Fruit fly (Drosophila melanogaster) whole organism, embryonic: ENCODE data around the gene Uba2.

ENCODE experiments used
- Abd-B ChIP-seq: fragments of 200-800 bp; sonication (Bioruptor generic); optimal IDR thresholded peaks from 2 replicates; lab custom pipeline; 2018; ENCODE audit warnings: missing biosample characterization, mild to moderate bottlenecking, missing genetic modification characterization, moderate library complexity
- Adf1 ChIP-seq: fragments of 200-800 bp; sonication (Bioruptor generic); IDR thresholded peaks from 2 replicates; pipeline ENCODE4 v1.3.6; 2022; ENCODE audit warnings: missing biosample characterization, missing genetic modification characterization
- Atf-2 ChIP-seq: fragments of 200-800 bp; sonication (Bioruptor generic); optimal IDR thresholded peaks from 2 replicates; lab custom pipeline; 2016; ENCODE audit warnings: missing biosample characterization, missing genetic modification characterization
- CG10431 ChIP-seq: fragments of 200-800 bp; sonication (Bioruptor generic); optimal IDR thresholded peaks from 3 replicates; lab custom pipeline; 2018; ENCODE audit warnings: missing biosample characterization, mild to moderate bottlenecking, missing genetic modification characterization
- CG10543 ChIP-seq: fragments of 200-800 bp; sonication (Bioruptor generic); optimal IDR thresholded peaks from 3 replicates; lab custom pipeline; 2017; ENCODE audit warnings: missing biosample characterization, mild to moderate bottlenecking, missing genetic modification characterization, moderate library complexity
- CG12219 ChIP-seq: fragments of 200-800 bp; sonication (Bioruptor generic); optimal IDR thresholded peaks from 3 replicates; lab custom pipeline; 2018; ENCODE audit warnings: missing biosample characterization, mild to moderate bottlenecking, missing genetic modification characterization
- CG14014 ChIP-seq: fragments of 200-800 bp; sonication (Bioruptor generic); IDR thresholded peaks from 2 replicates; pipeline ENCODE4 v1.3.6; 2022; ENCODE audit warnings: missing biosample characterization, missing genetic modification characterization
- CG14050 ChIP-seq: fragments of 200-800 bp; sonication (Bioruptor generic); IDR thresholded peaks from 3 replicates; pipeline ENCODE4 v1.3.6; 2022; ENCODE audit warnings: missing biosample characterization, missing genetic modification characterization
- CG15479 ChIP-seq: fragments of 200-800 bp; sonication (Bioruptor generic); optimal IDR thresholded peaks from 3 replicates; lab custom pipeline; 2019; ENCODE audit warnings: missing biosample characterization, mild to moderate bottlenecking, missing genetic modification characterization, moderate library complexity
- CG15514 ChIP-seq: fragments of 200-800 bp; sonication (Bioruptor generic); optimal IDR thresholded peaks from 3 replicates; lab custom pipeline; 2017; ENCODE audit warnings: missing biosample characterization, missing genetic modification characterization, mild to moderate bottlenecking, moderate library complexity, missing genetic modification reagents
- CG17612 ChIP-seq: fragments of 200-800 bp; sonication (Bioruptor generic); IDR thresholded peaks from 2 replicates; pipeline ENCODE4 v1.3.6; 2022; ENCODE audit warnings: missing biosample characterization, missing genetic modification characterization
- CG18599 ChIP-seq: fragments of 200-800 bp; sonication (Bioruptor generic); optimal IDR thresholded peaks from 3 replicates; lab custom pipeline; 2017; ENCODE audit warnings: missing biosample characterization, missing genetic modification characterization, mild to moderate bottlenecking, moderate library complexity, missing genetic modification reagents
- CG2678 ChIP-seq: fragments of 200-800 bp; sonication (Bioruptor generic); optimal IDR thresholded peaks from 3 replicates; lab custom pipeline; 2019; ENCODE audit warnings: missing biosample characterization, mild to moderate bottlenecking, missing genetic modification characterization, moderate library complexity
- CG30020 ChIP-seq: fragments of 200-800 bp; optimal IDR thresholded peaks from 2 replicates; lab custom pipeline; 2019; ENCODE audit warnings: missing biosample characterization, mild to moderate bottlenecking, missing genetic modification characterization, moderate library complexity
- CG30403 ChIP-seq: fragments of 200-800 bp; sonication (Bioruptor generic); optimal IDR thresholded peaks from 3 replicates; lab custom pipeline; 2016; ENCODE audit warnings: missing biosample characterization, missing genetic modification characterization
- CG3065 ChIP-seq: fragments of 200-800 bp; sonication (Bioruptor generic); optimal IDR thresholded peaks from 2 replicates; lab custom pipeline; 2016; ENCODE audit warnings: missing biosample characterization, missing genetic modification characterization
- CG31365 ChIP-seq: fragments of 200-800 bp; sonication (Bioruptor generic); optimal IDR thresholded peaks from 2 replicates; lab custom pipeline; 2018; ENCODE audit warnings: missing biosample characterization, mild to moderate bottlenecking, missing genetic modification characterization
- CG32767 ChIP-seq: fragments of 200-800 bp; sonication (Bioruptor generic); IDR thresholded peaks from 2 replicates; pipeline ENCODE4 v1.3.6; 2022; ENCODE audit warnings: missing biosample characterization, missing genetic modification characterization
- CG3847 ChIP-seq: fragments of 200-800 bp; sonication (Bioruptor generic); IDR thresholded peaks from 2 replicates; pipeline ENCODE4 v1.3.6; 2022; ENCODE audit warnings: missing biosample characterization, missing genetic modification characterization
- CG3995 ChIP-seq: fragments of 200-800 bp; sonication (Bioruptor generic); optimal IDR thresholded peaks from 3 replicates; lab custom pipeline; 2016; ENCODE audit warnings: missing biosample characterization, missing genetic modification characterization
- CG4282 ChIP-seq: fragments of 200-800 bp; sonication (Bioruptor generic); optimal IDR thresholded peaks from 2 replicates; lab custom pipeline; 2016; ENCODE audit warnings: missing biosample characterization, missing genetic modification characterization
- CG4707 ChIP-seq: fragments of 200-800 bp; sonication (Bioruptor generic); optimal IDR thresholded peaks from 2 replicates; lab custom pipeline; 2018; ENCODE audit warnings: missing biosample characterization, mild to moderate bottlenecking, missing genetic modification characterization, moderate library complexity
- CG8765 ChIP-seq: fragments of 200-800 bp; sonication (Bioruptor generic); IDR thresholded peaks from 2 replicates; pipeline ENCODE4 v1.3.6; 2022; ENCODE audit warnings: missing biosample characterization, missing genetic modification characterization
- CG9609 ChIP-seq: fragments of 200-800 bp; sonication (Bioruptor generic); optimal IDR thresholded peaks from 3 replicates; lab custom pipeline; 2016; ENCODE audit warnings: missing biosample characterization, missing genetic modification characterization
- D19A ChIP-seq: fragments of 200-800 bp; optimal IDR thresholded peaks from 3 replicates; lab custom pipeline; 2019; ENCODE audit warnings: missing biosample characterization, mild to moderate bottlenecking, missing genetic modification characterization, moderate library complexity
- Dad ChIP-seq: fragments of 200-800 bp; sonication (Bioruptor generic); optimal IDR thresholded peaks from 3 replicates; lab custom pipeline; 2016; ENCODE audit warnings: missing biosample characterization, missing genetic modification characterization
- Ets65A ChIP-seq: fragments of 200-800 bp; sonication (Bioruptor generic); peaks from one replicate; lab custom pipeline; 2016; ENCODE audit warnings: missing biosample characterization, missing genetic modification characterization
- Hmr ChIP-seq: fragments of 200-800 bp; sonication (Bioruptor generic); optimal IDR thresholded peaks from 3 replicates; lab custom pipeline; 2017; ENCODE audit warnings: mild to moderate bottlenecking, missing biosample characterization, missing genetic modification reagents, missing genetic modification characterization
- MBD-R2 ChIP-seq: fragments of 200-800 bp; sonication (Bioruptor generic); IDR thresholded peaks from 2 replicates; pipeline ENCODE4 v1.3.6; 2022; ENCODE audit warnings: missing biosample characterization, missing genetic modification characterization
- Mes4 ChIP-seq: fragments of 200-800 bp; sonication (Bioruptor generic); optimal IDR thresholded peaks from 2 replicates; lab custom pipeline; 2016; ENCODE audit warnings: missing biosample characterization, missing genetic modification characterization
- NC2α ChIP-seq: fragments of 200-800 bp; sonication (Bioruptor generic); optimal IDR thresholded peaks from 2 replicates; lab custom pipeline; 2016; ENCODE audit warnings: missing biosample characterization, missing genetic modification characterization
- NFAT ChIP-seq: fragments of 200-800 bp; sonication (Bioruptor generic); IDR thresholded peaks from 2 replicates; pipeline ENCODE4 v1.3.6; 2022; ENCODE audit warnings: missing biosample characterization, missing genetic modification characterization
- Opbp ChIP-seq: fragments of 200-800 bp; sonication (Bioruptor generic); IDR thresholded peaks from 3 replicates; pipeline ENCODE4 v1.3.6; 2022; ENCODE audit warnings: missing biosample characterization, missing genetic modification characterization; ENCODE audit not compliant: partially characterized antibody
- Sry-β ChIP-seq: fragments of 200-800 bp; sonication (Bioruptor generic); optimal IDR thresholded peaks from 2 replicates; lab custom pipeline; 2018; ENCODE audit warnings: missing biosample characterization, mild to moderate bottlenecking, missing genetic modification characterization, moderate library complexity
- Tbp ChIP-seq: fragments of >200 bp; optimal IDR thresholded peaks from 2 replicates; lab custom pipeline; 2018; ENCODE audit warnings: missing biosample characterization, missing genetic modification characterization
- Xbp1 ChIP-seq: fragments of 200-800 bp; sonication (Bioruptor generic); optimal IDR thresholded peaks from 3 replicates; lab custom pipeline; 2016; ENCODE audit warnings: missing biosample characterization, mild to moderate bottlenecking, missing genetic modification characterization
- ac ChIP-seq: fragments of 200-800 bp; sonication (Bioruptor generic); optimal IDR thresholded peaks from 3 replicates; lab custom pipeline; 2017; ENCODE audit warnings: missing biosample characterization, mild to moderate bottlenecking, missing genetic modification characterization
- ato ChIP-seq: fragments of 200-800 bp; sonication (Bioruptor generic); IDR thresholded peaks from 2 replicates; pipeline ENCODE4 v1.3.6; 2022; ENCODE audit warnings: missing biosample characterization, missing genetic modification characterization; ENCODE audit not compliant: partially characterized antibody
- chn ChIP-seq: fragments of 200-800 bp; sonication (Bioruptor generic); optimal IDR thresholded peaks from 2 replicates; lab custom pipeline; 2016; ENCODE audit warnings: missing biosample characterization, missing genetic modification characterization
- dm ChIP-seq: fragments of 200-800 bp; sonication (Bioruptor generic); optimal IDR thresholded peaks from 3 replicates; lab custom pipeline; 2016; ENCODE audit warnings: missing biosample characterization, missing genetic modification characterization
- fu2 ChIP-seq: fragments of 200-800 bp; sonication (Bioruptor generic); optimal IDR thresholded peaks from 2 replicates; lab custom pipeline; 2016; ENCODE audit warnings: missing biosample characterization, missing genetic modification characterization
- grn ChIP-seq: fragments of 200-800 bp; sonication (Bioruptor generic); optimal IDR thresholded peaks from 3 replicates; lab custom pipeline; 2017; ENCODE audit warnings: missing biosample characterization, missing genetic modification characterization
- kay ChIP-seq: fragments of 200-800 bp; sonication (Bioruptor generic); optimal IDR thresholded peaks from 2 replicates; lab custom pipeline; 2016; ENCODE audit warnings: missing biosample characterization, missing genetic modification characterization
- luna ChIP-seq: fragments of 200-800 bp; sonication (Bioruptor generic); optimal IDR thresholded peaks from 2 replicates; lab custom pipeline; 2016; ENCODE audit warnings: missing biosample characterization, missing genetic modification characterization
- nmo ChIP-seq: fragments of 200-800 bp; sonication (Bioruptor generic); optimal IDR thresholded peaks from 2 replicates; lab custom pipeline; 2018; ENCODE audit warnings: missing biosample characterization, mild to moderate bottlenecking, missing genetic modification characterization, moderate library complexity
- stc ChIP-seq: fragments of 200-800 bp; sonication (Bioruptor generic); IDR thresholded peaks from 2 replicates; pipeline ENCODE4 v1.3.6; 2022; ENCODE audit warnings: missing biosample characterization, missing genetic modification characterization
- tin ChIP-seq: fragments of 200-800 bp; sonication (Bioruptor generic); optimal IDR thresholded peaks from 3 replicates; lab custom pipeline; 2016; ENCODE audit warnings: missing biosample characterization, missing genetic modification characterization
- tx ChIP-seq: fragments of 200-800 bp; sonication (Bioruptor generic); optimal IDR thresholded peaks from 2 replicates; lab custom pipeline; 2016; ENCODE audit warnings: missing biosample characterization, missing genetic modification characterization
- usp ChIP-seq: fragments of >200 bp; optimal IDR thresholded peaks from 2 replicates; lab custom pipeline; 2017; ENCODE audit warnings: missing biosample characterization, missing genetic modification characterization
- wek ChIP-seq: fragments of 200-800 bp; sonication (Bioruptor generic); optimal IDR thresholded peaks from 3 replicates; lab custom pipeline; 2018; ENCODE audit warnings: missing biosample characterization, mild to moderate bottlenecking, missing genetic modification characterization, moderate library complexity
- zfh2 ChIP-seq: fragments of 200-800 bp; sonication (Bioruptor generic); optimal IDR thresholded peaks from 2 replicates; lab custom pipeline; 2016; ENCODE audit warnings: missing biosample characterization, missing genetic modification characterization

The Uba2 gene

DNA sequence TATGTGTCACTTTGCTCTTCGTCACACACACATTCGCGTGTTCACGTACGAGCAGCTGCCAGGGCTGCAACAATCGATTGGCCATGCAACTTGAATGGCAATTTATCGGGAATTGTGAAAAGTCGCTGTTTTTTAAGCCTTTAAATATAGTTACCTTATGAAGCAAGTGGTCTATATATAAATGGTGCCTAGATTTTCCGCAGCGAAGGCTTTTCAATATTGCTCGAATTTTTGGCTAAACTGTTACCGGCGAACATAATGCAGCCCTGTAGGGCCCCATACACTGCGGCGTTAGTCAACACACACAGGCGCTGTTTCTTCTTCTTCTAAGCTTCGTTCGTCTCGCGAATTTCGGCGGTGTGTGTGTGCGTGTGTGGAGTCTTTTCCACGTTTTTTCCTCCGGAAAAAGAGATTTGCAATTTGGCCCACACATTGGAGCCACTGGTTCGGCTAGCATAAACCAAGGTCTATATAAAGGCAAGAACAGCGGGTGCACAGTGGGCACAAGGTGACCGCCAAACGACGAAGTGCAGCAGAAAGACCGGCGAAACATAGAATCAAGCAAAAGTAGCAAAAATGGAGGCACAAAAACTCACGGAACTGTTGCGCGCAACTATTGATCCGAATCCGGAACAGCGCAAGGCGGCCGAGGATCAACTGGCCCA, 11.6 kb downstream of the Uba2 start, which contains the start of the genes Arp3 and msk (continued):
- TF ChIP-seq Adf1 (GFP tag; lab: Robert Waterston, UW) (peak; percentile 48), CG15479 (GFP tag; lab: Kevin White, UChicago) (no peak), Opbp (GFP tag; lab: Robert Waterston, UW) (no peak), CG14050 (GFP tag; lab: Robert Waterston, UW) (no peak), CG2678 (no peak), NFAT (peak; percentile 79), tin (GFP tag; lab: Kevin White, UChicago) (peak; percentile 89), kay (GFP tag; lab: Kevin White, UChicago) (peak; percentile 98), ato (no peak), CG3995 (GFP tag; lab: Kevin White, UChicago) (peak; percentile 99), CG32767 (GFP tag; lab: Robert Waterston, UW) (no peak; the same call in 1 of the 2 replicates), stc (GFP tag; lab: Robert Waterston, UW) (no peak), nmo (GFP tag; lab: Kevin White, UChicago) (peak; percentile 90), Abd-B (peak; percentile 85), CG3065 (GFP tag; lab: Kevin White, UChicago) (peak; percentile 77), MBD-R2 (GFP tag; lab: Robert Waterston, UW) (peak; percentile 93), CG8765 (GFP tag; lab: Robert Waterston, UW) (peak; percentile 47; the same call in 1 of the 2 replicates), CG4282 (peak; percentile 77), CG3847 (GFP tag; lab: Robert Waterston, UW) (peak; percentile 90), zfh2 (peak; percentile 94), D19A (no peak), usp (no peak), CG9609 (GFP tag; lab: Kevin White, UChicago) (peak; percentile 88), ac (peak; percentile 13), CG30020 (tag; lab: Kevin White, UChicago) (peak; percentile 67), CG4707 (no peak), Sry-β (GFP tag; lab: Kevin White, UChicago) (peak; percentile 8), Dad (GFP tag; lab: Kevin White, UChicago) (peak; percentile 89), NC2α (GFP tag; lab: Kevin White, UChicago) (peak; percentile 59), Mes4 (GFP tag; lab: Kevin White, UChicago) (peak; percentile 76), CG30403 (GFP tag; lab: Kevin White, UChicago) (peak; percentile 90), CG31365 (peak; percentile 16), Ets65A (GFP tag; lab: Kevin White, UChicago) (peak; percentile 99), grn (GFP tag; lab: Kevin White, UChicago) (peak; percentile 16), tx (GFP tag; lab: Kevin White, UChicago) (peak; percentile 91), Hmr (GFP tag; lab: Kevin White, UChicago) (no peak), Tbp (no peak), CG12219 (GFP tag; lab: Kevin White, UChicago) (peak; percentile 11), Atf-2 (GFP tag; lab: Kevin White, UChicago) (peak; percentile 83), dm (peak; percentile 94), CG15514 (GFP tag; lab: Kevin White, UChicago) (peak; percentile 89), luna (peak; percentile 78), chn (GFP tag; lab: Kevin White, UChicago) (peak; percentile 84), CG14014 (GFP tag; lab: Robert Waterston, UW) (peak; percentile 25; the same call in 1 of the 2 replicates), CG18599 (GFP tag; lab: Kevin White, UChicago) (no peak), CG10543 (GFP tag; lab: Kevin White, UChicago) (peak; percentile 88), fu2 (peak; percentile 92), wek (GFP tag; lab: Kevin White, UChicago) (no peak), Xbp1 (peak; percentile 89), CG17612 (no peak), CG10431 (peak; percentile 58)
